Worm (Caenorhabditis elegans) whole organism, late embryonic: ENCODE data around the gene M02F4.2.

Experiments used
- ceh-30 ChIP-seq: fragments of 150-350 bp; optimal IDR thresholded peaks from 2 replicates; lab custom pipeline; 2014; ENCODE audit warnings: missing biosample characterization, missing genetic modification characterization
- ceh-9 ChIP-seq: sonication (generic microtip); optimal IDR thresholded peaks from 2 replicates; lab custom pipeline; 2016; ENCODE audit warnings: mild to moderate bottlenecking, missing genetic modification characterization, inconsistent platforms, missing compliant biosample characterization
- che-1 ChIP-seq: sonication (generic microtip); optimal IDR thresholded peaks from 2 replicates; lab custom pipeline; 2016; ENCODE audit warnings: mild to moderate bottlenecking, missing genetic modification characterization, missing compliant biosample characterization
- elt-2 ChIP-seq: sonication (generic microtip); optimal IDR thresholded peaks from 2 replicates; lab custom pipeline; 2016; ENCODE audit warnings: missing genetic modification reagents, missing genetic modification characterization, missing compliant biosample characterization
- hlh-15 ChIP-seq: sonication (generic microtip); optimal IDR thresholded peaks from 2 replicates; lab custom pipeline; 2016; ENCODE audit warnings: missing genetic modification characterization, missing compliant biosample characterization
- hlh-8 ChIP-seq: sonication (generic microtip); optimal IDR thresholded peaks from 2 replicates; lab custom pipeline; 2016; ENCODE audit warnings: missing genotype, missing genetic modification characterization, missing compliant biosample characterization
- lin-11 ChIP-seq: fragments of 200-800 bp; sonication (Bioruptor generic); optimal IDR thresholded peaks from 2 replicates; lab custom pipeline; 2018; ENCODE audit warnings: mild to moderate bottlenecking, missing genetic modification characterization, missing compliant biosample characterization
- nhr-11 ChIP-seq: fragments of 150-350 bp; optimal IDR thresholded peaks from 2 replicates; lab custom pipeline; 2014; ENCODE audit warnings: missing biosample characterization, missing genetic modification characterization
- pha-2 ChIP-seq: sonication (generic microtip); optimal IDR thresholded peaks from 2 replicates; lab custom pipeline; 2017; ENCODE audit warnings: mild to moderate bottlenecking, missing genetic modification characterization, missing compliant biosample characterization
- pha-4 ChIP-seq: fragments of 150-350 bp; optimal IDR thresholded peaks from 2 replicates; lab custom pipeline; 2018; ENCODE audit warnings: missing biosample characterization, missing genetic modification reagents, missing genetic modification characterization
- pros-1 ChIP-seq: fragments of 150-350 bp; optimal IDR thresholded peaks from 2 replicates; lab custom pipeline; 2014; ENCODE audit warnings: missing biosample characterization, missing genetic modification reagents, missing genetic modification characterization
- unc-86 ChIP-seq: sonication (generic microtip); optimal IDR thresholded peaks from 2 replicates; lab custom pipeline; 2016; ENCODE audit warnings: missing genetic modification characterization, missing compliant biosample characterization

- TF ChIP-seq nhr-11 (tag; lab: Kevin White, UChicago) (no peak), che-1 (tag; lab: Kevin White, UChicago) (no peak), pha-2 (tag; lab: Kevin White, UChicago) (no peak), ceh-9 (tag; lab: Kevin White, UChicago) (no peak), pha-4 (tag; lab: Kevin White, UChicago) (no peak), elt-2 (tag; lab: Kevin White, UChicago) (no peak), ceh-30 (tag; lab: Kevin White, UChicago) (no peak), lin-11 (tag; lab: Kevin White, UChicago) (no peak), unc-86 (no peak), pros-1 (tag; lab: Kevin White, UChicago) (no peak), hlh-8 (tag; lab: Kevin White, UChicago) (no peak), hlh-15 (tag; lab: Kevin White, UChicago) (no peak)
Measured at ce11 chrX:3029030-3029429, 5.1 kb downstream of the M02F4.2 start, which contains the start of gene M02F4.1.
